Fruit fly (Drosophila melanogaster) whole organism, embryonic: ENCODE measurements around the gene RpS12.

Source experiments
- CG10321 ChIP-seq: fragments of 200-800 bp; sonication (Bioruptor generic); IDR thresholded peaks from 2 replicates; pipeline ENCODE4 v1.3.6; 2022; ENCODE audit warnings: missing biosample characterization, missing genetic modification characterization
- CG10979 ChIP-seq: fragments of 200-800 bp; sonication (Bioruptor generic); optimal IDR thresholded peaks from 2 replicates; lab custom pipeline; 2018; ENCODE audit warnings: missing biosample characterization, mild to moderate bottlenecking, missing genetic modification characterization, moderate library complexity
- CG11247 ChIP-seq: fragments of 200-800 bp; sonication (Bioruptor generic); IDR thresholded peaks from 2 replicates; pipeline ENCODE4 v1.3.6; 2022; ENCODE audit warnings: missing biosample characterization, missing genetic modification characterization
- CG11723 ChIP-seq: fragments of 200-800 bp; sonication (Bioruptor generic); optimal IDR thresholded peaks from 2 replicates; lab custom pipeline; 2017; ENCODE audit warnings: missing biosample characterization, mild to moderate bottlenecking, missing genetic modification characterization
- CG12391 ChIP-seq: fragments of 200-800 bp; sonication (Bioruptor generic); optimal IDR thresholded peaks from 3 replicates; lab custom pipeline; 2018; ENCODE audit warnings: missing biosample characterization, mild to moderate bottlenecking, missing genetic modification characterization, moderate library complexity
- CG13424 ChIP-seq: fragments of 200-800 bp; sonication (Bioruptor generic); optimal IDR thresholded peaks from 2 replicates; lab custom pipeline; 2019; ENCODE audit warnings: missing biosample characterization, mild to moderate bottlenecking, missing genetic modification characterization, moderate library complexity
- CG14965 ChIP-seq: fragments of 200-800 bp; sonication (Bioruptor generic); optimal IDR thresholded peaks from 2 replicates; lab custom pipeline; 2016; ENCODE audit warnings: missing biosample characterization, missing genetic modification characterization, borderline replicate concordance
- CG17361 ChIP-seq: fragments of 200-800 bp; sonication (Bioruptor generic); IDR thresholded peaks from 3 replicates; pipeline ENCODE4 v1.3.6; 2022; ENCODE audit warnings: missing biosample characterization, missing genetic modification characterization
- CG1792 ChIP-seq: fragments of 200-800 bp; sonication (Bioruptor generic); optimal IDR thresholded peaks from 2 replicates; lab custom pipeline; 2016; ENCODE audit warnings: missing biosample characterization, missing genetic modification characterization
- CG34422 ChIP-seq: fragments of 200-800 bp; sonication (Bioruptor generic); IDR thresholded peaks from 3 replicates; pipeline ENCODE4 v1.3.6; 2022; ENCODE audit warnings: missing biosample characterization, missing genetic modification characterization
- CG3995 ChIP-seq: fragments of 200-800 bp; sonication (Bioruptor generic); optimal IDR thresholded peaks from 3 replicates; lab custom pipeline; 2016; ENCODE audit warnings: missing biosample characterization, missing genetic modification characterization
- CG4707 ChIP-seq: fragments of 200-800 bp; sonication (Bioruptor generic); optimal IDR thresholded peaks from 2 replicates; lab custom pipeline; 2018; ENCODE audit warnings: missing biosample characterization, mild to moderate bottlenecking, missing genetic modification characterization, moderate library complexity
- CG6175 ChIP-seq: fragments of 200-800 bp; sonication (Bioruptor generic); IDR thresholded peaks from 3 replicates; pipeline ENCODE4 v1.3.6; 2022; ENCODE audit warnings: missing biosample characterization, missing genetic modification characterization
- CG7271 ChIP-seq: fragments of 200-800 bp; sonication (Bioruptor generic); optimal IDR thresholded peaks from 2 replicates; lab custom pipeline; 2018; ENCODE audit warnings: missing biosample characterization, mild to moderate bottlenecking, missing genetic modification characterization, moderate library complexity
- CG7928 ChIP-seq: fragments of 200-800 bp; sonication (Bioruptor generic); optimal IDR thresholded peaks from 2 replicates; lab custom pipeline; 2017; ENCODE audit warnings: missing biosample characterization, mild to moderate bottlenecking, missing genetic modification characterization
- CG9797 ChIP-seq: fragments of 200-800 bp; sonication (Bioruptor generic); optimal IDR thresholded peaks from 3 replicates; lab custom pipeline; 2018; ENCODE audit warnings: missing biosample characterization, mild to moderate bottlenecking, missing genetic modification characterization
- CHES-1-like ChIP-seq: fragments of 200-800 bp; sonication (Bioruptor generic); optimal IDR thresholded peaks from 2 replicates; lab custom pipeline; 2016; ENCODE audit warnings: missing biosample characterization, missing genetic modification characterization
- CrebB ChIP-seq: fragments of 200-800 bp; sonication (Bioruptor generic); optimal IDR thresholded peaks from 3 replicates; lab custom pipeline; 2018; ENCODE audit warnings: missing biosample characterization, mild to moderate bottlenecking, missing genetic modification characterization
- Dip3 ChIP-seq: fragments of 200-800 bp; sonication (Bioruptor generic); optimal IDR thresholded peaks from 3 replicates; lab custom pipeline; 2016; ENCODE audit warnings: missing biosample characterization, missing genetic modification characterization
- E2f1 ChIP-seq: fragments of 200-800 bp; sonication (Bioruptor generic); IDR thresholded peaks from 2 replicates; pipeline ENCODE4 v1.3.6; 2022; ENCODE audit warnings: missing biosample characterization, missing genetic modification characterization
- GATAe ChIP-seq: fragments of 200-800 bp; sonication (Bioruptor generic); conservative IDR thresholded peaks from 2 replicates; pipeline ENCODE4 v1.3.6; 2022; ENCODE audit warnings: missing biosample characterization, missing genetic modification characterization
- Mes4 ChIP-seq: fragments of 200-800 bp; sonication (Bioruptor generic); optimal IDR thresholded peaks from 2 replicates; lab custom pipeline; 2016; ENCODE audit warnings: missing biosample characterization, missing genetic modification characterization
- ato ChIP-seq: fragments of 200-800 bp; sonication (Bioruptor generic); IDR thresholded peaks from 2 replicates; pipeline ENCODE4 v1.3.6; 2022; ENCODE audit warnings: missing biosample characterization, missing genetic modification characterization; ENCODE audit not compliant: partially characterized antibody
- bbx ChIP-seq: fragments of 200-800 bp; sonication (Bioruptor generic); IDR thresholded peaks from 2 replicates; pipeline ENCODE4 v1.3.6; 2022; ENCODE audit warnings: missing biosample characterization, missing genetic modification characterization; ENCODE audit not compliant: partially characterized antibody
- bcd ChIP-seq: fragments of 200-800 bp; sonication (Bioruptor generic); optimal IDR thresholded peaks from 2 replicates; lab custom pipeline; 2017; ENCODE audit warnings: missing biosample characterization, mild to moderate bottlenecking, missing genetic modification characterization
- bsh ChIP-seq, 2 experiments: fragments of 200-800 bp; sonication (Bioruptor generic); optimal IDR thresholded peaks; 2 replicates each; lab custom pipeline; 2017 to 2018; ENCODE audit warnings: mild to moderate bottlenecking in 2 of 2, missing biosample characterization in 2 of 2, missing genetic modification characterization in 2 of 2, moderate library complexity in 1 of 2
- chinmo ChIP-seq: fragments of 200-800 bp; sonication (Bioruptor generic); IDR thresholded peaks from 4 replicates; pipeline ENCODE4 v1.3.6; 2022; ENCODE audit warnings: missing biosample characterization, missing genetic modification characterization; ENCODE audit not compliant: partially characterized antibody
- crc ChIP-seq: fragments of 200-800 bp; sonication (Bioruptor generic); optimal IDR thresholded peaks from 2 replicates; lab custom pipeline; 2016; ENCODE audit warnings: missing biosample characterization, missing genetic modification characterization
- crol ChIP-seq: fragments of 200-800 bp; sonication (Bioruptor generic); IDR thresholded peaks from 2 replicates; pipeline ENCODE4 v1.3.6; 2022; ENCODE audit warnings: missing biosample characterization, missing genetic modification characterization
- fd64A ChIP-seq: fragments of 200-800 bp; sonication (Bioruptor generic); optimal IDR thresholded peaks from 3 replicates; lab custom pipeline; 2018; ENCODE audit warnings: missing biosample characterization, mild to moderate bottlenecking, missing genetic modification characterization
- fru ChIP-seq: fragments of >200 bp; optimal IDR thresholded peaks from 2 replicates; lab custom pipeline; 2017
- hkb ChIP-seq, 2 experiments: fragments of 200-800 bp in 1 of 2; fragments of >200 bp in 1 of 2; sonication (Bioruptor generic) in 1 of 2; IDR thresholded peaks in 1 of 2; optimal IDR thresholded peaks in 1 of 2; 2 replicates each; pipeline versions ENCODE4 v1.3.6 to Lab custom; 2017 to 2022; ENCODE audit warnings: missing biosample characterization in 1 of 2, missing genetic modification characterization in 1 of 2
- nau ChIP-seq: fragments of 200-800 bp; sonication (Bioruptor generic); optimal IDR thresholded peaks from 3 replicates; lab custom pipeline; 2017; ENCODE audit warnings: missing biosample characterization, mild to moderate bottlenecking, missing genetic modification characterization, missing genetic modification reagents
- nerfin-2 ChIP-seq: fragments of 200-800 bp; sonication (Bioruptor generic); IDR thresholded peaks from 2 replicates; pipeline ENCODE4 v1.3.6; 2022; ENCODE audit warnings: missing biosample characterization, missing genetic modification characterization; ENCODE audit not compliant: partially characterized antibody
- pros ChIP-seq: fragments of 200-800 bp; sonication (Bioruptor generic); optimal IDR thresholded peaks from 3 replicates; lab custom pipeline; 2019; ENCODE audit warnings: missing biosample characterization, mild to moderate bottlenecking, missing genetic modification characterization, moderate library complexity
- pum ChIP-seq: fragments of 200-800 bp; sonication (Bioruptor generic); optimal IDR thresholded peaks from 2 replicates; lab custom pipeline; 2016; ENCODE audit warnings: missing biosample characterization, missing genetic modification characterization
- sc ChIP-seq, 3 experiments: fragments of >200 bp in 2 of 3; fragments of 200-800 bp in 1 of 3; sonication (Bioruptor generic) in 1 of 3; optimal IDR thresholded peaks; 2 replicates in 2 of 3; 3 replicates in 1 of 3; lab custom pipeline; 2017; ENCODE audit warnings: mild to moderate bottlenecking in 1 of 3, missing biosample characterization in 1 of 3, missing genetic modification characterization in 1 of 3, missing genetic modification reagents in 1 of 3
- sens-2 ChIP-seq: fragments of 200-800 bp; sonication (Bioruptor generic); IDR thresholded peaks from 2 replicates; pipeline ENCODE4 v1.3.6; 2022; ENCODE audit warnings: missing biosample characterization, missing genetic modification characterization
- sob ChIP-seq: fragments of 200-800 bp; sonication (Bioruptor generic); IDR thresholded peaks from 2 replicates; pipeline ENCODE4 v1.3.6; 2022; ENCODE audit warnings: missing biosample characterization, missing genetic modification characterization
- tio ChIP-seq: fragments of 200-800 bp; sonication (Bioruptor generic); optimal IDR thresholded peaks from 2 replicates; lab custom pipeline; 2017; ENCODE audit warnings: missing biosample characterization, missing genetic modification characterization, inconsistent platforms
- usp ChIP-seq: fragments of >200 bp; optimal IDR thresholded peaks from 2 replicates; lab custom pipeline; 2017; ENCODE audit warnings: missing biosample characterization, missing genetic modification characterization
- vnd ChIP-seq: fragments of 200-800 bp; sonication (Bioruptor generic); IDR thresholded peaks from 3 replicates; pipeline ENCODE4 v1.3.6; 2022; ENCODE audit warnings: missing biosample characterization, missing genetic modification characterization; ENCODE audit not compliant: partially characterized antibody
- zfh1 ChIP-seq: fragments of 200-800 bp; sonication (Bioruptor generic); IDR thresholded peaks from 3 replicates; pipeline ENCODE4 v1.3.6; 2022; ENCODE audit warnings: missing biosample characterization, missing genetic modification characterization

The RpS12 gene

dm6 chr3L:13022854-13023560, at the start of gene RpS12 (continued):
- TF ChIP-seq nau (GFP tag; lab: Kevin White, UChicago) = peak; percentile 81
- peak; percentile 45 for TF ChIP-seq tio (GFP tag; lab: Kevin White, UChicago)
- TF ChIP-seq CG10979 (tag; lab: Kevin White, UChicago) = peak; percentile 50
- TF ChIP-seq Mes4 = peak; percentile 86
- peak; percentile 77 for TF ChIP-seq vnd (GFP tag; lab: Robert Waterston, UW)
- TF ChIP-seq sens-2 = peak; percentile 75
- peak; percentile 82 for TF ChIP-seq CHES-1-like
- TF ChIP-seq fru (lab: Kevin White, UChicago) = no peak
- TF ChIP-seq bsh (GFP tag; optimal IDR thresholded peaks at IDR 0.05; lab: Kevin White, UChicago) = peak; percentile 43 to 54
- TF ChIP-seq CG7928 (GFP tag; lab: Kevin White, UChicago) = peak; percentile 51
- TF ChIP-seq crc (GFP tag; lab: Kevin White, UChicago) = peak; percentile 66
- TF ChIP-seq CG1792 = peak; percentile 62
- TF ChIP-seq CG4707 = peak; percentile 80
- peak; percentile 80 for TF ChIP-seq CG34422
- TF ChIP-seq CG12391 = peak; percentile 73
- TF ChIP-seq zfh1 (GFP tag; lab: Robert Waterston, UW) = peak; percentile 81
- peak; percentile 70 for TF ChIP-seq CG17361
- TF ChIP-seq CG14965 (GFP tag; lab: Kevin White, UChicago) = peak; percentile 44
- peak; percentile 68 for TF ChIP-seq Dip3 (GFP tag; lab: Kevin White, UChicago)
- peak; percentile 63 for TF ChIP-seq fd64A (GFP tag; lab: Kevin White, UChicago)
- TF ChIP-seq CG13424 (tag; lab: Kevin White, UChicago) = peak; percentile 45
- TF ChIP-seq CrebB (tag; lab: Kevin White, UChicago) = peak; percentile 83
- TF ChIP-seq pros = no peak
- TF ChIP-seq hkb (optimal IDR thresholded peaks at IDR 0.05; lab: Kevin White, UChicago) = no peak
- peak; percentile 76 for TF ChIP-seq hkb (GFP tag; IDR thresholded peaks at IDR 0.05; lab: Robert Waterston, UW)
- peak; percentile 60; the same call in 1 of the 4 replicates for TF ChIP-seq chinmo (GFP tag; lab: Robert Waterston, UW)
- peak; percentile 85 for TF ChIP-seq CG11247 (GFP tag; lab: Robert Waterston, UW)
- peak; percentile 71 for TF ChIP-seq CG11723 (GFP tag; lab: Kevin White, UChicago)
- TF ChIP-seq E2f1 (GFP tag; lab: Robert Waterston, UW) = peak; percentile 47
- peak; percentile 88 for TF ChIP-seq bbx (GFP tag; lab: Robert Waterston, UW)
- TF ChIP-seq ato = peak; percentile 85
- 0 out of 2 replicates have a peak, but pooled peaks have one; percentile 51 for TF ChIP-seq nerfin-2
- TF ChIP-seq CG3995 (GFP tag; lab: Kevin White, UChicago) = peak; percentile 65
- peak; percentile 67 for TF ChIP-seq pum (GFP tag; lab: Kevin White, UChicago)
- TF ChIP-seq GATAe (GFP tag; lab: Robert Waterston, UW) = no peak
- TF ChIP-seq CG9797 = no peak
- peak; percentile 88 for TF ChIP-seq sob (GFP tag; lab: Robert Waterston, UW)
- TF ChIP-seq crol = no peak
- no peak for TF ChIP-seq usp (GFP tag; lab: Kevin White, UChicago)
- no peak for TF ChIP-seq sc (optimal IDR thresholded peaks at IDR 0.05; lab: Kevin White, UChicago)
- peak; percentile 43 for TF ChIP-seq sc (GFP tag; optimal IDR thresholded peaks at IDR 0.05; lab: Kevin White, UChicago)
- TF ChIP-seq bcd (GFP tag; lab: Kevin White, UChicago) = peak; percentile 86
- TF ChIP-seq CG6175 (GFP tag; lab: Robert Waterston, UW) = peak; percentile 62; the same call in 2 of the 3 replicates
- peak; percentile 83 for TF ChIP-seq CG7271
- TF ChIP-seq CG10321 = peak; percentile 61
